Worm (Caenorhabditis elegans): ENCODE results near the gene F09E5.12.

ce11 chrII:5412467-5412866 is 41.9 kb upstream of the F09E5.12 start, which contains the start of the genes EEED8.13 and EEED8.18:
- no peak for TF ChIP-seq unc-39 (tag; optimal IDR thresholded peaks at IDR 0.05)
- no peak for TF ChIP-seq ztf-11 (tag; optimal IDR thresholded peaks at IDR 0.05)
- no peak for TF ChIP-seq nhr-28 (tag; optimal IDR thresholded peaks at IDR 0.05)
- no peak for TF ChIP-seq pha-4 (tag; optimal IDR thresholded peaks at IDR 0.05)
- TF ChIP-seq ceh-83 (GFP tag; optimal IDR thresholded peaks at IDR 0.05) = no peak
- no peak for TF ChIP-seq nhr-12 (tag; optimal IDR thresholded peaks at IDR 0.05)
- TF ChIP-seq unc-62 (GFP tag; optimal IDR thresholded peaks at IDR 0.05) = no peak
